Fruit fly (Drosophila melanogaster): ENCODE results near the gene CG43736.

DNA sequence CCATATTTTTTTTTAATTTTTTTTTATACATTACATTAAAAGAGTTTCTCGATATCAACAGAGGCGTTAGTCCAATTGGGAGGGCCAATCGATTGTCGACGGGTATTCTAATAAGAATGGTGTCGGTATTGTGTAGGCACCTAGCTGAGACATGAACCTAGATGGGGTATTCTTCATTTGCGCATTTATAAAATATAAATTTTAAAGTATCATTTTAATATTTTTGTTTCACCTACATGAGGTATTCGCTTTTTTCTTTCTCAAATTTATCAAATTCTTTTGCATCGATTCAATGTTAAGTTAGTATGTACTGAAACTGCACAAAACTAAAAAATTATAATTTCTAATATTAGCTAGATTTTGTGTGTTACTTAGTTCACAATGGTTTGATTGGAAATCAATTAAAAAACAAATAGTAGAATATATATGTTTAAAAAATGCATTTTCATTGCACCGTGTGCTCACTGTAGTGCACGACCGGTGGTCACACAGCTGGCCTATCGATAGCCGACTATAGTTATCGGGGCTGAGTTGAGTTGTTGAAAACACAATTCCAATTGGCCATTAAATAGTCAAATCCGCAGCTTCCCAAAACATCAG, 19.7 kb upstream of the CG43736 start, which contains the start of the genes CG14435 and Tmf:
- TF ChIP-seq vfl (GFP tag; optimal IDR thresholded peaks at IDR 0.05) (peak; percentile 39), CG10366 (GFP tag; IDR thresholded peaks at IDR 0.05) (peak; percentile 85)

Measured in whole organism, embryonic.